Worm (Caenorhabditis elegans): ENCODE data around the gene clec-266.

ce11 chrX:6622552-6623236 is at the start of gene clec-266:
- TF ChIP-seq unc-62 (GFP tag; optimal IDR thresholded peaks at IDR 0.05) (no peak), fos-1 (tag; optimal IDR thresholded peaks at IDR 0.05) (no peak), tbx-2 (tag; optimal IDR thresholded peaks at IDR 0.05) (no peak), nhr-12 (tag; optimal IDR thresholded peaks at IDR 0.05) (no peak), nhr-28 (tag; optimal IDR thresholded peaks at IDR 0.05) (no peak), nhr-90 (tag; optimal IDR thresholded peaks at IDR 0.05; ENCODE audit: poor library complexity) (no peak), Y116A8C.19 (tag; optimal IDR thresholded peaks at IDR 0.05; ENCODE audit: borderline replicate concordance) (no peak), nhr-77 (tag; optimal IDR thresholded peaks at IDR 0.05) (no peak)

All from whole organism, L1 larva.